Fruit fly (Drosophila melanogaster) whole organism, embryonic: ENCODE measurements around the gene CG42263.

Source experiments
- Asciz ChIP-seq: fragments of 200-800 bp; sonication (Bioruptor generic); optimal IDR thresholded peaks from 2 replicates; lab custom pipeline; 2017; ENCODE audit warnings: missing biosample characterization, mild to moderate bottlenecking, missing genetic modification characterization, missing genetic modification reagents
- CG10147 ChIP-seq: fragments of 200-800 bp; sonication (Bioruptor generic); optimal IDR thresholded peaks from 2 replicates; lab custom pipeline; 2019; ENCODE audit warnings: missing biosample characterization, mild to moderate bottlenecking, missing genetic modification characterization, moderate library complexity
- CG12071 ChIP-seq: fragments of 200-800 bp; sonication (Bioruptor generic); optimal IDR thresholded peaks from 3 replicates; lab custom pipeline; 2018; ENCODE audit warnings: missing biosample characterization, mild to moderate bottlenecking, missing genetic modification characterization
- CG12104 ChIP-seq: fragments of 200-800 bp; sonication (Bioruptor generic); optimal IDR thresholded peaks from 3 replicates; lab custom pipeline; 2016; ENCODE audit warnings: missing biosample characterization, missing genetic modification characterization
- CG15073 ChIP-seq: fragments of 200-800 bp; sonication (Bioruptor generic); optimal IDR thresholded peaks from 2 replicates; lab custom pipeline; 2016; ENCODE audit warnings: missing biosample characterization, missing genetic modification characterization
- CG15601 ChIP-seq: fragments of 200-800 bp; sonication (Bioruptor generic); optimal IDR thresholded peaks from 3 replicates; lab custom pipeline; 2019; ENCODE audit warnings: missing biosample characterization, mild to moderate bottlenecking, missing genetic modification characterization, moderate library complexity
- CG1602 ChIP-seq: fragments of 200-800 bp; sonication (Bioruptor generic); optimal IDR thresholded peaks from 3 replicates; lab custom pipeline; 2016; ENCODE audit warnings: missing biosample characterization, missing genetic modification characterization
- CG1647 ChIP-seq: fragments of 200-800 bp; sonication (Bioruptor generic); optimal IDR thresholded peaks from 3 replicates; lab custom pipeline; 2016; ENCODE audit warnings: missing biosample characterization, missing genetic modification characterization
- CG17568 ChIP-seq: fragments of 200-800 bp; sonication (Bioruptor generic); optimal IDR thresholded peaks from 2 replicates; lab custom pipeline; 2018; ENCODE audit warnings: missing biosample characterization, mild to moderate bottlenecking, missing genetic modification characterization, moderate library complexity
- CG18011 ChIP-seq: fragments of 200-800 bp; sonication (Bioruptor generic); optimal IDR thresholded peaks from 2 replicates; lab custom pipeline; 2017; ENCODE audit warnings: missing biosample characterization, missing genetic modification characterization, mild to moderate bottlenecking, moderate library complexity, missing genotype
- CG2712 ChIP-seq: fragments of 200-800 bp; optimal IDR thresholded peaks from 3 replicates; lab custom pipeline; 2019; ENCODE audit warnings: missing biosample characterization, mild to moderate bottlenecking, missing genetic modification characterization, moderate library complexity
- CG30020 ChIP-seq: fragments of 200-800 bp; optimal IDR thresholded peaks from 2 replicates; lab custom pipeline; 2019; ENCODE audit warnings: missing biosample characterization, mild to moderate bottlenecking, missing genetic modification characterization, moderate library complexity
- CG30403 ChIP-seq: fragments of 200-800 bp; sonication (Bioruptor generic); optimal IDR thresholded peaks from 3 replicates; lab custom pipeline; 2016; ENCODE audit warnings: missing biosample characterization, missing genetic modification characterization
- CG3838 ChIP-seq: fragments of 200-800 bp; sonication (Bioruptor generic); optimal IDR thresholded peaks from 3 replicates; lab custom pipeline; 2016; ENCODE audit warnings: missing biosample characterization, missing genetic modification characterization
- CG43689 ChIP-seq: fragments of 200-800 bp; sonication (Bioruptor generic); IDR thresholded peaks from 2 replicates; pipeline ENCODE4 v1.3.6; 2022; ENCODE audit warnings: missing biosample characterization, missing genetic modification characterization
- CG4707 ChIP-seq: fragments of 200-800 bp; sonication (Bioruptor generic); optimal IDR thresholded peaks from 2 replicates; lab custom pipeline; 2018; ENCODE audit warnings: missing biosample characterization, mild to moderate bottlenecking, missing genetic modification characterization, moderate library complexity
- CG4730 ChIP-seq: fragments of 200-800 bp; sonication (Bioruptor generic); IDR thresholded peaks from 2 replicates; pipeline ENCODE4 v1.3.6; 2022; ENCODE audit warnings: missing biosample characterization, missing genetic modification characterization
- CG6654 ChIP-seq: fragments of 200-800 bp; sonication (Bioruptor generic); optimal IDR thresholded peaks from 2 replicates; lab custom pipeline; 2017; ENCODE audit warnings: missing biosample characterization, mild to moderate bottlenecking, missing genetic modification characterization
- CG6813 ChIP-seq: fragments of 200-800 bp; sonication (Bioruptor generic); optimal IDR thresholded peaks from 2 replicates; lab custom pipeline; 2017; ENCODE audit warnings: missing biosample characterization, missing genetic modification characterization, mild to moderate bottlenecking, moderate library complexity, missing genetic modification reagents
- CG7786 ChIP-seq: fragments of 200-800 bp; sonication (Bioruptor generic); optimal IDR thresholded peaks from 2 replicates; lab custom pipeline; 2016; ENCODE audit warnings: missing biosample characterization, missing genetic modification characterization
- CG7839 ChIP-seq: fragments of 200-800 bp; sonication (Bioruptor generic); optimal IDR thresholded peaks from 3 replicates; lab custom pipeline; 2018; ENCODE audit warnings: missing biosample characterization, mild to moderate bottlenecking, missing genetic modification characterization, moderate library complexity
- CkIIα-i1 ChIP-seq: fragments of 200-800 bp; sonication (Bioruptor generic); IDR thresholded peaks from 2 replicates; pipeline ENCODE4 v1.3.6; 2022; ENCODE audit warnings: missing biosample characterization, missing genetic modification characterization
- D19A ChIP-seq: fragments of 200-800 bp; optimal IDR thresholded peaks from 3 replicates; lab custom pipeline; 2019; ENCODE audit warnings: missing biosample characterization, mild to moderate bottlenecking, missing genetic modification characterization, moderate library complexity
- D19B ChIP-seq: fragments of 200-800 bp; sonication (Bioruptor generic); optimal IDR thresholded peaks from 2 replicates; lab custom pipeline; 2017; ENCODE audit warnings: missing biosample characterization, mild to moderate bottlenecking, missing genetic modification characterization
- HmgD ChIP-seq: fragments of 200-800 bp; sonication (Bioruptor generic); optimal IDR thresholded peaks from 3 replicates; lab custom pipeline; 2016; ENCODE audit warnings: missing biosample characterization, missing genetic modification characterization
- Med ChIP-seq: fragments of 200-800 bp; sonication (Bioruptor generic); peaks from one replicate; lab custom pipeline; 2016; ENCODE audit warnings: missing biosample characterization, missing genetic modification characterization, mild to moderate bottlenecking, inconsistent platforms, moderate library complexity
- Nf-YB ChIP-seq: fragments of 200-800 bp; sonication (Bioruptor generic); optimal IDR thresholded peaks from 3 replicates; lab custom pipeline; 2019; ENCODE audit warnings: missing biosample characterization, mild to moderate bottlenecking, missing genetic modification characterization, moderate library complexity
- Six4 ChIP-seq: fragments of 200-800 bp; sonication (Bioruptor generic); optimal IDR thresholded peaks from 2 replicates; lab custom pipeline; 2016; ENCODE audit warnings: missing biosample characterization, missing genetic modification characterization
- al ChIP-seq: fragments of 200-800 bp; sonication (Bioruptor generic); IDR thresholded peaks from 2 replicates; pipeline ENCODE4 v1.3.6; 2022; ENCODE audit warnings: missing biosample characterization, missing genetic modification characterization
- aop ChIP-seq: fragments of 200-800 bp; sonication (Bioruptor generic); IDR thresholded peaks from 2 replicates; pipeline ENCODE4 v1.3.6; 2022; ENCODE audit warnings: missing biosample characterization, missing genetic modification characterization
- ase ChIP-seq: fragments of 200-800 bp; sonication (Bioruptor generic); IDR thresholded peaks from 3 replicates; pipeline ENCODE4 v1.3.6; 2022; ENCODE audit warnings: missing biosample characterization, missing genetic modification characterization
- bowl ChIP-seq: fragments of 200-800 bp; sonication (Bioruptor generic); IDR thresholded peaks from 2 replicates; pipeline ENCODE4 v1.3.6; 2022; ENCODE audit warnings: missing biosample characterization, missing genetic modification characterization
- ci ChIP-seq: fragments of 200-800 bp; sonication (Bioruptor generic); IDR thresholded peaks from 3 replicates; pipeline ENCODE4 v1.3.6; 2022; ENCODE audit warnings: missing biosample characterization, missing genetic modification characterization
- en ChIP-seq: fragments of 200-800 bp; sonication (Bioruptor generic); optimal IDR thresholded peaks from 2 replicates; lab custom pipeline; 2016; ENCODE audit warnings: missing biosample characterization, missing genetic modification characterization
- gem ChIP-seq: fragments of 200-800 bp; sonication (Bioruptor generic); optimal IDR thresholded peaks from 2 replicates; lab custom pipeline; 2019; ENCODE audit warnings: missing biosample characterization, mild to moderate bottlenecking, missing genetic modification characterization, moderate library complexity
- gfzf ChIP-seq: fragments of 200-800 bp; sonication (Bioruptor generic); optimal IDR thresholded peaks from 2 replicates; lab custom pipeline; 2016; ENCODE audit warnings: missing biosample characterization, mild to moderate bottlenecking, missing genetic modification characterization, moderate library complexity
- h ChIP-seq: fragments of >200 bp; optimal IDR thresholded peaks from 2 replicates; lab custom pipeline; 2017
- ham ChIP-seq: fragments of 200-800 bp; sonication (Bioruptor generic); IDR thresholded peaks from 2 replicates; pipeline ENCODE4 v1.3.6; 2022; ENCODE audit warnings: missing biosample characterization, missing genetic modification characterization
- hkb ChIP-seq, 2 experiments: fragments of 200-800 bp in 1 of 2; fragments of >200 bp in 1 of 2; sonication (Bioruptor generic) in 1 of 2; IDR thresholded peaks in 1 of 2; optimal IDR thresholded peaks in 1 of 2; 2 replicates each; pipeline versions ENCODE4 v1.3.6 to Lab custom; 2017 to 2022; ENCODE audit warnings: missing biosample characterization in 1 of 2, missing genetic modification characterization in 1 of 2
- jigr1 ChIP-seq: fragments of 200-800 bp; sonication (Bioruptor generic); IDR thresholded peaks from 3 replicates; pipeline ENCODE4 v1.3.6; 2022; ENCODE audit warnings: missing biosample characterization, missing genetic modification characterization
- lov ChIP-seq, 2 experiments: fragments of 200-800 bp in 1 of 2; fragments of >200 bp in 1 of 2; sonication (Bioruptor generic) in 1 of 2; IDR thresholded peaks in 1 of 2; optimal IDR thresholded peaks in 1 of 2; 2 replicates in 1 of 2; 3 replicates in 1 of 2; pipeline versions ENCODE4 v1.3.6 to Lab custom; 2017 to 2022; ENCODE audit warnings: missing biosample characterization in 1 of 2, missing genetic modification characterization in 1 of 2
- org-1 ChIP-seq: fragments of 200-800 bp; sonication (Bioruptor generic); optimal IDR thresholded peaks from 2 replicates; lab custom pipeline; 2017; ENCODE audit warnings: missing biosample characterization, missing genetic modification characterization
- peb ChIP-seq: fragments of 200-800 bp; sonication (Bioruptor generic); IDR thresholded peaks from 2 replicates; pipeline ENCODE4 v1.3.6; 2022; ENCODE audit warnings: missing biosample characterization, missing genetic modification characterization
- pzg ChIP-seq: fragments of 200-800 bp; sonication (Bioruptor generic); optimal IDR thresholded peaks from 3 replicates; lab custom pipeline; 2018; ENCODE audit warnings: missing biosample characterization, mild to moderate bottlenecking, missing genetic modification characterization, moderate library complexity
- tgo ChIP-seq: fragments of 200-800 bp; sonication (Bioruptor generic); IDR thresholded peaks from 3 replicates; pipeline ENCODE4 v1.3.6; 2022; ENCODE audit warnings: missing biosample characterization, missing genetic modification characterization
- tll ChIP-seq, 2 experiments: fragments of 200-800 bp in 1 of 2; fragments of >200 bp in 1 of 2; sonication (Bioruptor generic) in 1 of 2; optimal IDR thresholded peaks; 2 replicates each; lab custom pipeline; 2017 to 2019; ENCODE audit warnings: missing biosample characterization in 2 of 2, missing genetic modification characterization in 2 of 2, mild to moderate bottlenecking in 1 of 2, moderate library complexity in 1 of 2
- usp ChIP-seq: fragments of >200 bp; optimal IDR thresholded peaks from 2 replicates; lab custom pipeline; 2017; ENCODE audit warnings: missing biosample characterization, missing genetic modification characterization
- zfh2 ChIP-seq: fragments of 200-800 bp; sonication (Bioruptor generic); optimal IDR thresholded peaks from 2 replicates; lab custom pipeline; 2016; ENCODE audit warnings: missing biosample characterization, missing genetic modification characterization

CG42263 gene

dm6 chr3L:19906780-19907705 is 48.6 kb downstream of the CG42263 start (continued):
- TF ChIP-seq tgo (GFP tag; lab: Robert Waterston, UW) (no peak), gem (tag; lab: Kevin White, UChicago) (peak; percentile 59), CG15601 (peak; percentile 82), D19B (no peak), peb (GFP tag; lab: Robert Waterston, UW) (peak; percentile 74), CG6813 (GFP tag; lab: Kevin White, UChicago) (peak; percentile 85), Med (peak; percentile 95), CG12071 (GFP tag; lab: Kevin White, UChicago) (peak; percentile 90), CG10147 (GFP tag; lab: Kevin White, UChicago) (no peak), Asciz (peak; percentile 52), CG7839 (tag; lab: Kevin White, UChicago) (peak; percentile 27), CG43689 (no peak), lov (optimal IDR thresholded peaks at IDR 0.05; lab: Kevin White, UChicago) (no peak), lov (GFP tag; IDR thresholded peaks at IDR 0.05; lab: Robert Waterston, UW) (peak; percentile 87), CG4707 (peak; percentile 67), h (lab: Kevin White, UChicago) (no peak), ase (GFP tag; lab: Robert Waterston, UW) (0 out of 3 replicates have a peak, but pooled peaks have one; percentile 23), Nf-YB (GFP tag; lab: Kevin White, UChicago) (peak; percentile 31), ham (GFP tag; lab: Robert Waterston, UW) (no peak), bowl (GFP tag; lab: Robert Waterston, UW) (peak; percentile 17; the same call in 1 of the 2 replicates), CG1602 (no peak), tll (GFP tag; optimal IDR thresholded peaks at IDR 0.05; lab: Kevin White, UChicago) (peak in 1 of 2 experiments; percentile 61), CkIIα-i1 (GFP tag; lab: Robert Waterston, UW) (no peak), CG2712 (tag; lab: Kevin White, UChicago) (peak; percentile 41), CG30403 (GFP tag; lab: Kevin White, UChicago) (peak; percentile 11), D19A (tag; lab: Kevin White, UChicago) (peak; percentile 9), hkb (optimal IDR thresholded peaks at IDR 0.05; lab: Kevin White, UChicago) (no peak), hkb (GFP tag; IDR thresholded peaks at IDR 0.05; lab: Robert Waterston, UW) (peak; percentile 68; the same call in 1 of the 2 replicates), CG1647 (GFP tag; lab: Kevin White, UChicago) (peak; percentile 36), CG15073 (no peak), zfh2 (GFP tag; lab: Kevin White, UChicago) (no peak), en (GFP tag; lab: Kevin White, UChicago) (peak; percentile 50), Six4 (peak; percentile 16), CG18011 (GFP tag; lab: Kevin White, UChicago) (peak; percentile 33), usp (GFP tag; lab: Kevin White, UChicago) (no peak), CG17568 (peak; percentile 70), HmgD (GFP tag; lab: Kevin White, UChicago) (peak; percentile 51), jigr1 (GFP tag; lab: Robert Waterston, UW) (no peak), CG6654 (GFP tag; lab: Kevin White, UChicago) (no peak), ci (GFP tag; lab: Robert Waterston, UW) (peak; percentile 84; the same call in 1 of the 3 replicates), gfzf (GFP tag; lab: Kevin White, UChicago) (no peak), CG3838 (peak; percentile 10), al (GFP tag; lab: Robert Waterston, UW) (no peak), pzg (peak; percentile 6), CG30020 (tag; lab: Kevin White, UChicago) (no peak), aop (GFP tag; lab: Robert Waterston, UW) (no peak), org-1 (GFP tag; lab: Kevin White, UChicago) (peak; percentile 76), CG4730 (GFP tag; lab: Robert Waterston, UW) (no peak), CG12104 (GFP tag; lab: Kevin White, UChicago) (peak; percentile 69), CG7786 (GFP tag; lab: Kevin White, UChicago) (peak; percentile 12)
